Fruit fly (Drosophila melanogaster) whole organism, wandering third instar larva: Measurements from ENCODE around the gene CG44476.

Experiments
- Hnf4 ChIP-seq: fragments of 200-800 bp; sonication (Bioruptor generic); optimal IDR thresholded peaks from 2 replicates; lab custom pipeline; 2016; ENCODE audit warnings: missing biosample characterization, mild to moderate bottlenecking, missing genetic modification characterization
- Hr83 ChIP-seq: fragments of 200-300 bp; sonication (Bioruptor generic); optimal IDR thresholded peaks from 2 replicates; lab custom pipeline; 2016; ENCODE audit warnings: missing biosample characterization, mild to moderate bottlenecking, missing genetic modification characterization, moderate library complexity; ENCODE audit not compliant: poor library complexity, severe bottlenecking
- N ChIP-seq: fragments of >200 bp; optimal IDR thresholded peaks from 2 replicates; lab custom pipeline; 2018; ENCODE audit warnings: missing biosample characterization, missing external identifiers, missing genetic modification characterization
- dmrt93B ChIP-seq: fragments of 200-800 bp; sonication (Bioruptor generic); optimal IDR thresholded peaks from 2 replicates; lab custom pipeline; 2018; ENCODE audit warnings: missing biosample characterization, mild to moderate bottlenecking, missing genetic modification characterization
- ey ChIP-seq: fragments of 200-800 bp; sonication (Bioruptor generic); optimal IDR thresholded peaks from 2 replicates; lab custom pipeline; 2016; ENCODE audit warnings: missing biosample characterization, missing genetic modification characterization
- fru ChIP-seq: fragments of 200-800 bp; sonication (Bioruptor generic); optimal IDR thresholded peaks from 3 replicates; lab custom pipeline; 2016; ENCODE audit warnings: missing biosample characterization, mild to moderate bottlenecking, missing genetic modification characterization
- h ChIP-seq: fragments of 200-800 bp; sonication (Bioruptor generic); optimal IDR thresholded peaks from 3 replicates; lab custom pipeline; 2016; ENCODE audit warnings: missing biosample characterization, mild to moderate bottlenecking, missing genetic modification characterization
- lola ChIP-seq: fragments of >200 bp; optimal IDR thresholded peaks from 2 replicates; lab custom pipeline; 2017; ENCODE audit warnings: missing biosample characterization, missing genetic modification characterization
- psq ChIP-seq: fragments of 200-800 bp; sonication (Bioruptor generic); optimal IDR thresholded peaks from 3 replicates; lab custom pipeline; 2017; ENCODE audit warnings: missing biosample characterization, mild to moderate bottlenecking, missing genetic modification characterization, moderate library complexity
- rgr ChIP-seq: fragments of 200-800 bp; sonication (Bioruptor generic); optimal IDR thresholded peaks from 3 replicates; lab custom pipeline; 2016; ENCODE audit warnings: missing biosample characterization, mild to moderate bottlenecking, missing genetic modification characterization

dm6 chr2L:18096268-18096667, 16.7 kb downstream of the CG44476 start, which contains the start of gene Slc25A46b:
- TF ChIP-seq N (no peak), ey (GFP tag; lab: Kevin White, UChicago) (no peak), lola (GFP tag; lab: Kevin White, UChicago) (no peak), psq (GFP tag; lab: Kevin White, UChicago) (no peak), Hnf4 (no peak), Hr83 (GFP tag; lab: Kevin White, UChicago) (no peak), h (GFP tag; lab: Kevin White, UChicago) (no peak), fru (GFP tag; lab: Kevin White, UChicago) (no peak), rgr (GFP tag; lab: Kevin White, UChicago) (no peak), dmrt93B (no peak)
